Worm (Caenorhabditis elegans): ENCODE data around the gene ZK353.9.
A peak's percentile ranks its signal among the peaks of the same experiment; 100 is the strongest.

The ZK353.9 gene

ce11 chrIII:8417192-8417967, 8.1 kb downstream of the ZK353.9 start:
- TF ChIP-seq F13H6.1 (tag; optimal IDR thresholded peaks at IDR 0.05) (peak; percentile 48), Y22D7AL.16 (tag; optimal IDR thresholded peaks at IDR 0.05) (peak; percentile 6), ceh-18 (tag; optimal IDR thresholded peaks at IDR 0.05) (peak; percentile 98), che-1 (tag; optimal IDR thresholded peaks at IDR 0.05) (no peak), C08G9.2 (tag; optimal IDR thresholded peaks at IDR 0.05) (no peak), rnt-1 (tag; optimal IDR thresholded peaks at IDR 0.05) (peak; percentile 54), unc-3 (GFP tag; conservative IDR thresholded peaks at IDR 0.05) (no peak), unc-3 (tag; optimal IDR thresholded peaks at IDR 0.05) (peak; percentile 1), mec-3 (tag; optimal IDR thresholded peaks at IDR 0.05; ENCODE audit: borderline replicate concordance) (no peak), fax-1 (tag; optimal IDR thresholded peaks at IDR 0.05) (no peak), pax-1 (tag; optimal IDR thresholded peaks at IDR 0.05) (no peak), gmeb-2 (tag; optimal IDR thresholded peaks at IDR 0.05) (peak; percentile 35), zip-5 (tag; optimal IDR thresholded peaks at IDR 0.05) (no peak), pha-4 (tag; optimal IDR thresholded peaks at IDR 0.05) (no peak), ceh-22 (tag; optimal IDR thresholded peaks at IDR 0.05) (peak; percentile 87), hlh-13 (GFP tag; optimal IDR thresholded peaks at IDR 0.05) (no peak), fkh-10 (GFP tag; optimal IDR thresholded peaks at IDR 0.05) (no peak), hlh-6 (tag; optimal IDR thresholded peaks at IDR 0.05) (no peak), sdc-2 (tag; optimal IDR thresholded peaks at IDR 0.05) (peak; percentile 25), K09A11.1 (tag; optimal IDR thresholded peaks at IDR 0.05; ENCODE audit: insufficient read depth) (no peak), K02D7.2 (tag; optimal IDR thresholded peaks at IDR 0.05) (no peak), npax-4 (tag; optimal IDR thresholded peaks at IDR 0.05) (no peak), fkh-6 (tag; optimal IDR thresholded peaks at IDR 0.05) (no peak), ceh-34 (tag; optimal IDR thresholded peaks at IDR 0.05) (peak; percentile 78), unc-55 (GFP tag; optimal IDR thresholded peaks at IDR 0.05) (peak; percentile 98), ceh-30 (tag; optimal IDR thresholded peaks at IDR 0.05) (no peak), unc-42 (tag; optimal IDR thresholded peaks at IDR 0.05) (peak; percentile 78), tbx-2 (tag; optimal IDR thresholded peaks at IDR 0.05) (peak; percentile 77), madf-2 (tag; optimal IDR thresholded peaks at IDR 0.05) (no peak), ceh-6 (GFP tag; optimal IDR thresholded peaks at IDR 0.05) (peak; percentile 18), lim-6 (tag; optimal IDR thresholded peaks at IDR 0.05) (no peak), hlh-15 (tag; optimal IDR thresholded peaks at IDR 0.05) (no peak), pqm-1 (tag; optimal IDR thresholded peaks at IDR 0.05) (no peak), ceh-9 (tag; optimal IDR thresholded peaks at IDR 0.05) (no peak), nhr-232 (tag; optimal IDR thresholded peaks at IDR 0.05) (no peak), ceh-48 (tag; optimal IDR thresholded peaks at IDR 0.05) (peak; percentile 66), dmd-4 (tag; optimal IDR thresholded peaks at IDR 0.05; ENCODE audit: borderline replicate concordance) (peak; percentile 1), ceh-19 (GFP tag; optimal IDR thresholded peaks at IDR 0.05) (peak; percentile 5), ceh-45 (GFP tag; IDR thresholded peaks at IDR 0.05) (no peak), hlh-8 (tag; optimal IDR thresholded peaks at IDR 0.05) (peak; percentile 15), ama-1 (optimal IDR thresholded peaks at IDR 0.05) (no peak), ceh-2 (tag; optimal IDR thresholded peaks at IDR 0.05) (peak; percentile 41), elt-2 (tag; optimal IDR thresholded peaks at IDR 0.05) (peak; percentile 35), ceh-14 (tag; optimal IDR thresholded peaks at IDR 0.05) (no peak), pat-9 (tag; optimal IDR thresholded peaks at IDR 0.05) (peak; percentile 2), lin-11 (tag; optimal IDR thresholded peaks at IDR 0.05) (no peak), elt-4 (tag; optimal IDR thresholded peaks at IDR 0.05) (no peak), T23F11.4 (GFP tag; optimal IDR thresholded peaks at IDR 0.05) (peak; percentile 9), pag-3 (tag; optimal IDR thresholded peaks at IDR 0.05; ENCODE audit: borderline replicate concordance) (peak; percentile 29), ztf-16 (tag; optimal IDR thresholded peaks at IDR 0.05) (peak; percentile 55), ceh-31 (tag; optimal IDR thresholded peaks at IDR 0.05) (peak; percentile 95), nhr-11 (tag; optimal IDR thresholded peaks at IDR 0.05) (no peak), ceh-24 (tag; optimal IDR thresholded peaks at IDR 0.05) (no peak)
